Worm (Caenorhabditis elegans): ENCODE measurements around the gene his-70.
A peak's percentile ranks its signal among the peaks of the same experiment; 100 is the strongest.

his-70 gene

DNA sequence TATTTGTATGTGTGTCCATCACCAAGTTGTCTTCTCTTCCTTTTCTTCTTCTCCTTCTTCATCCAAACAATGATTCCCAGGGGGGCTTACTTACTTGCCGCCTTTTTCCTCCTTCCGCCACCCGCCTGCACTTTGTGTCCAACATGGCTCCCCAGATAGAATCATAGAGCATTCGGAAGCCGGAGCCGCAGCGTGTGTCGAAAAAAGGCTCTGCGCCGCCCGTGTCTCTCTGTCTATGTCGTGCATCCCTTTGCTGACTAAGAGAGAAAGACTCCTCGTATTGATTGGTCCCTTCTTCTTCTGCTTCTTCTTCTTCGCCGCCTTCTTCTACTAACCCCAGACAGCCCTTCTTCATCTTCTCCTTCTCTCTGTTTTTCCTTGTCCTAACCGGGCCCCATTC, 3.8 kb upstream of the his-70 start (continued):
- TF ChIP-seq pros-1 (tag; optimal IDR thresholded peaks at IDR 0.05) (no peak), K02D7.2 (tag; optimal IDR thresholded peaks at IDR 0.05) (no peak), elt-2 (tag; optimal IDR thresholded peaks at IDR 0.05) (no peak), lin-11 (tag; optimal IDR thresholded peaks at IDR 0.05) (no peak), fkh-10 (GFP tag; optimal IDR thresholded peaks at IDR 0.05) (no peak), hlh-6 (tag; optimal IDR thresholded peaks at IDR 0.05) (no peak), ceh-9 (tag; optimal IDR thresholded peaks at IDR 0.05) (no peak), mec-3 (tag; optimal IDR thresholded peaks at IDR 0.05; ENCODE audit: borderline replicate concordance) (no peak), pha-4 (tag; optimal IDR thresholded peaks at IDR 0.05) (no peak), syd-9 (tag; optimal IDR thresholded peaks at IDR 0.05) (no peak), fax-1 (tag; optimal IDR thresholded peaks at IDR 0.05) (no peak), unc-55 (GFP tag; optimal IDR thresholded peaks at IDR 0.05) (peak; percentile 32), pqm-1 (tag; optimal IDR thresholded peaks at IDR 0.05) (no peak), pat-9 (tag; optimal IDR thresholded peaks at IDR 0.05) (no peak), ceh-19 (GFP tag; optimal IDR thresholded peaks at IDR 0.05) (no peak), ceh-48 (tag; optimal IDR thresholded peaks at IDR 0.05) (peak; percentile 87), hlh-15 (tag; optimal IDR thresholded peaks at IDR 0.05) (no peak), npax-4 (tag; optimal IDR thresholded peaks at IDR 0.05) (no peak), ceh-18 (tag; optimal IDR thresholded peaks at IDR 0.05) (peak; percentile 33), ceh-31 (tag; optimal IDR thresholded peaks at IDR 0.05) (peak; percentile 53), rnt-1 (tag; optimal IDR thresholded peaks at IDR 0.05) (no peak), C08G9.2 (tag; optimal IDR thresholded peaks at IDR 0.05) (peak; percentile 13), unc-3 (GFP tag; conservative IDR thresholded peaks at IDR 0.05) (no peak), unc-3 (tag; optimal IDR thresholded peaks at IDR 0.05) (peak; percentile 78), eyg-1 (tag; optimal IDR thresholded peaks at IDR 0.05) (no peak), hlh-13 (GFP tag; optimal IDR thresholded peaks at IDR 0.05) (no peak), pax-1 (tag; optimal IDR thresholded peaks at IDR 0.05) (no peak), ama-1 (optimal IDR thresholded peaks at IDR 0.05) (no peak), dmd-4 (tag; optimal IDR thresholded peaks at IDR 0.05; ENCODE audit: borderline replicate concordance) (no peak), dve-1 (tag; optimal IDR thresholded peaks at IDR 0.05) (no peak), tbx-7 (tag; optimal IDR thresholded peaks at IDR 0.05) (no peak), T23F11.4 (GFP tag; optimal IDR thresholded peaks at IDR 0.05) (no peak), nfya-1 (tag; optimal IDR thresholded peaks at IDR 0.05) (no peak), madf-2 (tag; optimal IDR thresholded peaks at IDR 0.05) (no peak), ceh-45 (GFP tag; IDR thresholded peaks at IDR 0.05) (no peak)

DNA sequence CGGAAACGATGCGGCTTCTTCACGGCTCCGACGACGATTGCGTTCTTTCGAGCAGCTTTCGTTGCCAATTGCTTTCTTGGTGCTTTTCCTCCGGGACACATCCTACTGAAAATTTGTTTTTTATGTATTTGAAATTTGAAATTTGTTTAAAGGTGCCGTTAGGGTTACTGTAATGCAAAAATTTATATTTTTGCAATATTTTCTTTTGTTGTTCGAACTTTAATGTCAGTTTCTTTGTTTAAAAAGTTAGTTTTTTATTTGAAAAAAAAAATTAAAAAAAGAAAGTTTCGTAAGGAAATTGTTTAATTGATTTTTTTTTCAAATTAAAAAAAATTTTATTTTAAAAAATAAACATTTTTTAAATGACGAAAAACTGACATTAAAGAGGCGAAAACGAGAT, 1.3 kb downstream of the his-70 start, which contains the start of gene his-69:
Gene his-69, minus strand, starts transcription at position 101 of the 400 bp plus-strand sequence.
- TF ChIP-seq Y22D7AL.16 (tag; optimal IDR thresholded peaks at IDR 0.05) (no peak), hlh-15 (tag; optimal IDR thresholded peaks at IDR 0.05) (no peak)

DNA sequence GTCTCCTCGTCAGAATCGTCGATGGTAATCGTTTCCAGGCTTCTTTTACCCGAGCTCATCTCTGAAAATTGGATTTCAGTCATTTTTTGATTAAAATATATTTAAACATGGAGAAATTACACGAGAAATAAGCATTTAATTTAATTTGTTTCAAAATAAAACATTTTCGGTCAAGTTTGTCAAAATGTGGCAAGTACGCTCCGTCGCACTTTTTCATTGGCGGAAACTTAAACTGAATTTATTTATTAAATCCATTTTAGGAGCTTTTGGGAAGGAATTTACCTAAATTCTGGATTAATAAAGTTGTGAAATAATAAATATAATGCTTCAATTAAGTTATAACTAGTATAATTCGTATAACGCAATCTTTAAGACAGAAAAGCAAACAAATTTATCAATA, 2.0 kb downstream of the his-70 start, which contains the start of gene rcq-5:
Gene rcq-5, minus strand, starts transcription at position 83 of the 400 bp plus-strand sequence.
- TF ChIP-seq F13H6.1 (tag; optimal IDR thresholded peaks at IDR 0.05), result no peak
- no peak for TF ChIP-seq ama-1 (optimal IDR thresholded peaks at IDR 0.05)
- peak; percentile 78 for TF ChIP-seq unc-42 (tag; optimal IDR thresholded peaks at IDR 0.05)

- TF ChIP-seq K02D7.2 (tag; optimal IDR thresholded peaks at IDR 0.05) (no peak), hlh-30 (tag; optimal IDR thresholded peaks at IDR 0.05; ENCODE audit: insufficient read depth) (peak; percentile 57)
Observed at ce11 chrIII:4049150-4049549, 10.8 kb downstream of the his-70 start.
